Fruit fly (Drosophila melanogaster) whole organism, embryonic: Measurements from ENCODE around the gene gish.

Experiments
- C15 ChIP-seq: fragments of 200-800 bp; sonication (Bioruptor generic); IDR thresholded peaks from 3 replicates; pipeline ENCODE4 v1.3.6; 2022; ENCODE audit warnings: missing biosample characterization, missing genetic modification characterization
- CG11093 ChIP-seq: fragments of 200-800 bp; sonication (Bioruptor generic); IDR thresholded peaks from 3 replicates; pipeline ENCODE4 v1.3.6; 2022; ENCODE audit warnings: missing biosample characterization, missing genetic modification characterization
- CG11695 ChIP-seq: fragments of 200-800 bp; sonication (Bioruptor generic); IDR thresholded peaks from 3 replicates; pipeline ENCODE4 v1.3.6; 2022; ENCODE audit warnings: missing biosample characterization, missing genetic modification characterization
- CG1233 ChIP-seq: fragments of 200-800 bp; sonication (Bioruptor generic); optimal IDR thresholded peaks from 4 replicates; lab custom pipeline; 2018; ENCODE audit warnings: missing biosample characterization, mild to moderate bottlenecking, missing genetic modification characterization
- CG13287 ChIP-seq: fragments of 200-800 bp; sonication (Bioruptor generic); IDR thresholded peaks from 2 replicates; pipeline ENCODE4 v1.3.6; 2022; ENCODE audit warnings: missing biosample characterization, missing genetic modification characterization; ENCODE audit not compliant: partially characterized antibody
- CG13424 ChIP-seq: fragments of 200-800 bp; sonication (Bioruptor generic); optimal IDR thresholded peaks from 2 replicates; lab custom pipeline; 2019; ENCODE audit warnings: missing biosample characterization, mild to moderate bottlenecking, missing genetic modification characterization, moderate library complexity
- CG14050 ChIP-seq: fragments of 200-800 bp; sonication (Bioruptor generic); IDR thresholded peaks from 3 replicates; pipeline ENCODE4 v1.3.6; 2022; ENCODE audit warnings: missing biosample characterization, missing genetic modification characterization
- CG14860 ChIP-seq: fragments of 200-800 bp; sonication (Bioruptor generic); IDR thresholded peaks from 3 replicates; pipeline ENCODE4 v1.3.6; 2022; ENCODE audit warnings: missing biosample characterization, missing genetic modification characterization; ENCODE audit not compliant: partially characterized antibody
- CG15269 ChIP-seq: fragments of 200-800 bp; sonication (Bioruptor generic); optimal IDR thresholded peaks from 2 replicates; lab custom pipeline; 2018; ENCODE audit warnings: missing biosample characterization, mild to moderate bottlenecking, missing genetic modification characterization, moderate library complexity
- CG17359 ChIP-seq: fragments of 200-800 bp; sonication (Bioruptor generic); optimal IDR thresholded peaks from 3 replicates; lab custom pipeline; 2018; ENCODE audit warnings: missing biosample characterization, mild to moderate bottlenecking, missing genetic modification characterization, moderate library complexity
- CG17829 ChIP-seq: fragments of 200-800 bp; optimal IDR thresholded peaks from 2 replicates; lab custom pipeline; 2019; ENCODE audit warnings: missing biosample characterization, mild to moderate bottlenecking, missing genetic modification characterization, moderate library complexity
- CG1832 ChIP-seq: fragments of 200-800 bp; sonication (Bioruptor generic); optimal IDR thresholded peaks from 2 replicates; lab custom pipeline; 2017; ENCODE audit warnings: missing biosample characterization, mild to moderate bottlenecking, missing genetic modification characterization, inconsistent platforms
- CG2199 ChIP-seq: fragments of 200-800 bp; sonication (Bioruptor generic); IDR thresholded peaks from 3 replicates; pipeline ENCODE4 v1.3.6; 2022; ENCODE audit warnings: missing biosample characterization, missing genetic modification characterization
- CG2889 ChIP-seq: fragments of 200-800 bp; sonication (Bioruptor generic); IDR thresholded peaks from 3 replicates; pipeline ENCODE4 v1.3.6; 2022; ENCODE audit warnings: missing biosample characterization, missing genetic modification characterization
- CG31388 ChIP-seq: fragments of 200-800 bp; sonication (Bioruptor generic); optimal IDR thresholded peaks from 2 replicates; lab custom pipeline; 2016; ENCODE audit warnings: missing biosample characterization, missing genetic modification characterization
- CG3838 ChIP-seq: fragments of 200-800 bp; sonication (Bioruptor generic); optimal IDR thresholded peaks from 3 replicates; lab custom pipeline; 2016; ENCODE audit warnings: missing biosample characterization, missing genetic modification characterization
- CG42726 ChIP-seq: fragments of 200-800 bp; sonication (Bioruptor generic); IDR thresholded peaks from 2 replicates; pipeline ENCODE4 v1.3.6; 2022; ENCODE audit warnings: missing biosample characterization, missing genetic modification characterization; ENCODE audit not compliant: partially characterized antibody
- CG4282 ChIP-seq: fragments of 200-800 bp; sonication (Bioruptor generic); optimal IDR thresholded peaks from 2 replicates; lab custom pipeline; 2016; ENCODE audit warnings: missing biosample characterization, missing genetic modification characterization
- CG4404 ChIP-seq: fragments of 200-800 bp; sonication (Bioruptor generic); IDR thresholded peaks from 2 replicates; pipeline ENCODE4 v1.3.6; 2022; ENCODE audit warnings: missing biosample characterization, missing genetic modification characterization
- CG6813 ChIP-seq: fragments of 200-800 bp; sonication (Bioruptor generic); optimal IDR thresholded peaks from 2 replicates; lab custom pipeline; 2017; ENCODE audit warnings: missing biosample characterization, missing genetic modification characterization, mild to moderate bottlenecking, moderate library complexity, missing genetic modification reagents
- CG7556 ChIP-seq: fragments of 200-800 bp; sonication (Bioruptor generic); optimal IDR thresholded peaks from 2 replicates; lab custom pipeline; 2017; ENCODE audit warnings: missing biosample characterization, mild to moderate bottlenecking, missing genetic modification characterization
- CG8359 ChIP-seq: fragments of 200-800 bp; sonication (Bioruptor generic); optimal IDR thresholded peaks from 2 replicates; lab custom pipeline; 2017; ENCODE audit warnings: missing biosample characterization, mild to moderate bottlenecking, missing genetic modification characterization, borderline replicate concordance
- CG8924 ChIP-seq: fragments of 200-800 bp; optimal IDR thresholded peaks from 3 replicates; lab custom pipeline; 2019; ENCODE audit warnings: missing biosample characterization, mild to moderate bottlenecking, missing genetic modification characterization, moderate library complexity
- CTCF ChIP-seq: fragments of 200-800 bp; sonication (Bioruptor generic); optimal IDR thresholded peaks from 2 replicates; lab custom pipeline; 2017; ENCODE audit warnings: missing biosample characterization, mild to moderate bottlenecking, missing genetic modification characterization, moderate library complexity
- Chrac-16 ChIP-seq: fragments of 200-800 bp; sonication (Bioruptor generic); optimal IDR thresholded peaks from 3 replicates; lab custom pipeline; 2016; ENCODE audit warnings: missing biosample characterization, missing genetic modification characterization
- Dfd ChIP-seq, 2 experiments: fragments of >200 bp; optimal IDR thresholded peaks; 2 replicates each; lab custom pipeline; 2017; ENCODE audit warnings: missing biosample characterization in 2 of 2, missing genetic modification characterization in 2 of 2
- Ets97D ChIP-seq: fragments of 200-800 bp; sonication (Bioruptor generic); optimal IDR thresholded peaks from 3 replicates; lab custom pipeline; 2016; ENCODE audit warnings: missing biosample characterization, missing genetic modification characterization
- HHEX ChIP-seq: fragments of 200-800 bp; sonication (Bioruptor generic); optimal IDR thresholded peaks from 3 replicates; lab custom pipeline; 2017; ENCODE audit warnings: missing biosample characterization, mild to moderate bottlenecking, missing genetic modification characterization, missing genetic modification reagents
- HLH4C ChIP-seq: fragments of 200-800 bp; sonication (Bioruptor generic); IDR thresholded peaks from 3 replicates; pipeline ENCODE4 v1.3.6; 2022; ENCODE audit warnings: missing biosample characterization, missing genetic modification characterization; ENCODE audit not compliant: partially characterized antibody
- Hey ChIP-seq: fragments of 200-800 bp; sonication (Bioruptor generic); optimal IDR thresholded peaks from 3 replicates; lab custom pipeline; 2018; ENCODE audit warnings: missing biosample characterization, mild to moderate bottlenecking, missing genetic modification characterization
- Lpt ChIP-seq: fragments of >200 bp; optimal IDR thresholded peaks from 2 replicates; lab custom pipeline; 2018; ENCODE audit warnings: missing biosample characterization, missing genetic modification characterization
- Med ChIP-seq: fragments of 200-800 bp; sonication (Bioruptor generic); peaks from one replicate; lab custom pipeline; 2016; ENCODE audit warnings: missing biosample characterization, missing genetic modification characterization, mild to moderate bottlenecking, inconsistent platforms, moderate library complexity
- NC2α ChIP-seq: fragments of 200-800 bp; sonication (Bioruptor generic); optimal IDR thresholded peaks from 2 replicates; lab custom pipeline; 2016; ENCODE audit warnings: missing biosample characterization, missing genetic modification characterization
- Oaz ChIP-seq: fragments of 200-800 bp; sonication (Bioruptor generic); IDR thresholded peaks from 2 replicates; pipeline ENCODE4 v1.3.6; 2022; ENCODE audit warnings: missing biosample characterization, missing genetic modification characterization
- PHDP ChIP-seq: fragments of 200-800 bp; sonication (Bioruptor generic); optimal IDR thresholded peaks from 3 replicates; lab custom pipeline; 2018; ENCODE audit warnings: missing biosample characterization, mild to moderate bottlenecking, missing genetic modification characterization, moderate library complexity
- Xbp1 ChIP-seq: fragments of 200-800 bp; sonication (Bioruptor generic); optimal IDR thresholded peaks from 3 replicates; lab custom pipeline; 2016; ENCODE audit warnings: missing biosample characterization, mild to moderate bottlenecking, missing genetic modification characterization
- ab ChIP-seq: fragments of 200-800 bp; sonication (Bioruptor generic); optimal IDR thresholded peaks from 2 replicates; lab custom pipeline; 2016; ENCODE audit warnings: missing biosample characterization, missing genetic modification characterization
- abd-A ChIP-seq: fragments of 200-800 bp; sonication (Bioruptor generic); optimal IDR thresholded peaks from 3 replicates; lab custom pipeline; 2019; ENCODE audit warnings: missing biosample characterization, mild to moderate bottlenecking, missing genetic modification characterization, moderate library complexity
- cad ChIP-seq: fragments of >200 bp; optimal IDR thresholded peaks from 2 replicates; lab custom pipeline; 2017; ENCODE audit warnings: missing biosample characterization, missing genetic modification characterization
- eyg ChIP-seq: fragments of 200-800 bp; sonication (Bioruptor generic); optimal IDR thresholded peaks from 3 replicates; lab custom pipeline; 2016; ENCODE audit warnings: missing biosample characterization, missing genetic modification characterization
- fd96Cb ChIP-seq: fragments of 200-800 bp; sonication (Bioruptor generic); optimal IDR thresholded peaks from 2 replicates; lab custom pipeline; 2018; ENCODE audit warnings: missing biosample characterization, mild to moderate bottlenecking, missing genetic modification characterization, moderate library complexity
- gem ChIP-seq: fragments of 200-800 bp; sonication (Bioruptor generic); optimal IDR thresholded peaks from 2 replicates; lab custom pipeline; 2019; ENCODE audit warnings: missing biosample characterization, mild to moderate bottlenecking, missing genetic modification characterization, moderate library complexity
- gsb ChIP-seq: fragments of 200-800 bp; sonication (Bioruptor generic); IDR thresholded peaks from 2 replicates; pipeline ENCODE4 v1.3.6; 2022; ENCODE audit warnings: missing biosample characterization, missing genetic modification characterization
- kah ChIP-seq: fragments of 200-800 bp; sonication (Bioruptor generic); optimal IDR thresholded peaks from 2 replicates; lab custom pipeline; 2018; ENCODE audit warnings: missing biosample characterization, mild to moderate bottlenecking, missing genetic modification characterization
- mirr ChIP-seq: fragments of 200-800 bp; sonication (Bioruptor generic); optimal IDR thresholded peaks from 3 replicates; lab custom pipeline; 2018; ENCODE audit warnings: missing biosample characterization, mild to moderate bottlenecking, missing genetic modification characterization
- row ChIP-seq: fragments of 200-800 bp; sonication (Bioruptor generic); IDR thresholded peaks from 3 replicates; pipeline ENCODE4 v1.3.6; 2022; ENCODE audit warnings: missing biosample characterization, missing genetic modification characterization
- tll ChIP-seq, 2 experiments: fragments of 200-800 bp in 1 of 2; fragments of >200 bp in 1 of 2; sonication (Bioruptor generic) in 1 of 2; optimal IDR thresholded peaks; 2 replicates each; lab custom pipeline; 2017 to 2019; ENCODE audit warnings: missing biosample characterization in 2 of 2, missing genetic modification characterization in 2 of 2, mild to moderate bottlenecking in 1 of 2, moderate library complexity in 1 of 2
- unpg ChIP-seq: fragments of 200-800 bp; sonication (Bioruptor generic); optimal IDR thresholded peaks from 3 replicates; lab custom pipeline; 2018; ENCODE audit warnings: missing biosample characterization, mild to moderate bottlenecking, missing genetic modification characterization, moderate library complexity
- zen2 ChIP-seq: fragments of 200-800 bp; sonication (Bioruptor generic); IDR thresholded peaks from 3 replicates; pipeline ENCODE4 v1.3.6; 2022; ENCODE audit warnings: missing biosample characterization, missing genetic modification characterization; ENCODE audit not compliant: partially characterized antibody

Gene gish

dm6 chr3R:16235941-16236712 lies 36.1 kb upstream of the gish start (continued):
- peak; percentile 90 for TF ChIP-seq PHDP (tag; lab: Kevin White, UChicago)
- TF ChIP-seq CG2889, result no peak
- TF ChIP-seq CG17829, result peak; percentile 88
- TF ChIP-seq Xbp1 (GFP tag; lab: Kevin White, UChicago), result peak; percentile 80
- peak; percentile 92 for TF ChIP-seq CG1233 (GFP tag; lab: Kevin White, UChicago)
- no peak for TF ChIP-seq CG11695 (GFP tag; lab: Robert Waterston, UW)
- TF ChIP-seq unpg, result peak; percentile 84
- TF ChIP-seq CG13424 (tag; lab: Kevin White, UChicago), result peak; percentile 96
- TF ChIP-seq HLH4C, result no peak
- peak; percentile 91 for TF ChIP-seq CG15269 (tag; lab: Kevin White, UChicago)
- TF ChIP-seq CG8359 (GFP tag; lab: Kevin White, UChicago), result peak; percentile 74
- no peak for TF ChIP-seq cad (GFP tag; lab: Kevin White, UChicago)
- TF ChIP-seq ab (GFP tag; lab: Kevin White, UChicago), result peak; percentile 40
- no peak for TF ChIP-seq CG2199 (GFP tag; lab: Robert Waterston, UW)
- TF ChIP-seq fd96Cb, result peak; percentile 87
- TF ChIP-seq CG4404 (GFP tag; lab: Robert Waterston, UW), result no peak
- TF ChIP-seq CG17359 (tag; lab: Kevin White, UChicago), result peak; percentile 80
- peak; percentile 97 for TF ChIP-seq gem (tag; lab: Kevin White, UChicago)
- TF ChIP-seq CG13287, result no peak
- no peak for TF ChIP-seq CG42726
- TF ChIP-seq Oaz, result no peak
- peak; percentile 36 for TF ChIP-seq CG31388 (GFP tag; lab: Kevin White, UChicago)
- TF ChIP-seq row (GFP tag; lab: Robert Waterston, UW), result no peak
- peak; percentile 92 for TF ChIP-seq HHEX (GFP tag; lab: Kevin White, UChicago)
- peak; percentile 80 for TF ChIP-seq Chrac-16 (GFP tag; lab: Kevin White, UChicago)
- peak; percentile 89 for TF ChIP-seq CG6813 (GFP tag; lab: Kevin White, UChicago)
- peak in 1 of 2 experiments; percentile 26 for TF ChIP-seq tll (GFP tag; optimal IDR thresholded peaks at IDR 0.05; lab: Kevin White, UChicago)
- TF ChIP-seq zen2 (GFP tag; lab: Robert Waterston, UW), result no peak
- TF ChIP-seq Ets97D (GFP tag; lab: Kevin White, UChicago), result no peak
- peak; percentile 91 for TF ChIP-seq Lpt (GFP tag; lab: Kevin White, UChicago)
- no peak for TF ChIP-seq C15 (GFP tag; lab: Robert Waterston, UW)
- TF ChIP-seq CG7556, result peak; percentile 99
- no peak for TF ChIP-seq CG14860 (GFP tag; lab: Robert Waterston, UW)
- peak; percentile 90 for TF ChIP-seq mirr
- TF ChIP-seq NC2α (GFP tag; lab: Kevin White, UChicago), result peak; percentile 26
- peak; percentile 72 for TF ChIP-seq kah (GFP tag; lab: Kevin White, UChicago)
- TF ChIP-seq eyg (GFP tag; lab: Kevin White, UChicago), result no peak
- TF ChIP-seq CG4282, result peak; percentile 37
- TF ChIP-seq Hey (tag; lab: Kevin White, UChicago), result peak; percentile 43
- TF ChIP-seq Med (GFP tag; lab: Kevin White, UChicago), result peak; percentile 96
- TF ChIP-seq gsb (GFP tag; lab: Robert Waterston, UW), result no peak
- TF ChIP-seq CG14050 (GFP tag; lab: Robert Waterston, UW), result no peak
- TF ChIP-seq Dfd (GFP tag; optimal IDR thresholded peaks at IDR 0.05; lab: Kevin White, UChicago), result peak in 1 of 2 experiments; percentile 41
- peak; percentile 48 for TF ChIP-seq CTCF
- no peak for TF ChIP-seq abd-A (tag; lab: Kevin White, UChicago)
- TF ChIP-seq CG8924 (tag; lab: Kevin White, UChicago), result peak; percentile 93
- no peak for TF ChIP-seq CG1832 (GFP tag; lab: Kevin White, UChicago)
- TF ChIP-seq CG3838 (GFP tag; lab: Kevin White, UChicago), result no peak
- peak; percentile 86 for TF ChIP-seq CG11093 (GFP tag; lab: Robert Waterston, UW)
